Fruit fly (Drosophila melanogaster): ENCODE measurements around the gene Cpr76Bd.

The Cpr76Bd gene

DNA sequence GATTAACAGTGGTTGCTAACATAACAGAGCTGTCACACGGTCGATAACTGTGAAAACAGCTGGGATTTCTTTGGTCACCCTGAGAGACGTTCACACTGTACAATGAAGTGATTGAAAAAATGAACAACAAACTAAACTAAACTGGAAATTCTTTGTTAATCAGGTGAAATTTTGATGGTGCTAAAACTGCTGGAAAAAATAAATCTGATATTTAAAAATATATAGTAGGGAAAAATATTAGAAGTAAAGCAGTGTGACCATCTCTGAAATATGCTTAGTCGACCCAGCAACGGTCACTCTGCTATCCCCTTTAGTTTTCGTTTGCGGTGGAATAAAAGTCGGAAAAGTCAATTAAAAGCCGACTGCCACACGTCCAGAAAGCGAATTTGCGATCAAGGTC, 53.4 kb downstream of the Cpr76Bd start, which contains the start of the genes CG9231 and CG9330 (continued):
- TF ChIP-seq tna (GFP tag; IDR thresholded peaks at IDR 0.05; ENCODE audit: partially characterized antibody) (no peak), Dad (GFP tag; optimal IDR thresholded peaks at IDR 0.05) (peak; percentile 3), mld (GFP tag; IDR thresholded peaks at IDR 0.05; ENCODE audit: partially characterized antibody) (no peak), grau (tag; optimal IDR thresholded peaks at IDR 0.05) (peak; percentile 32), zen (tag; optimal IDR thresholded peaks at IDR 0.05) (peak; percentile 27), Ada2b (GFP tag; IDR thresholded peaks at IDR 0.05) (0 out of 2 replicates have a peak, but pooled peaks have one; percentile 9), Hmr (GFP tag; optimal IDR thresholded peaks at IDR 0.05) (peak; percentile 18), vvl (GFP tag; IDR thresholded peaks at IDR 0.05) (peak; percentile 50), Nf-YC (tag; optimal IDR thresholded peaks at IDR 0.05) (peak; percentile 38), unc-4 (GFP tag; IDR thresholded peaks at IDR 0.05; ENCODE audit: partially characterized antibody) (0 out of 2 replicates have a peak, but pooled peaks have one; percentile 53), CG10147 (GFP tag; optimal IDR thresholded peaks at IDR 0.05) (no peak), maf-S (GFP tag; optimal IDR thresholded peaks at IDR 0.05) (peak; percentile 3), CG6254 (GFP tag; optimal IDR thresholded peaks at IDR 0.05) (peak; percentile 12), gsb-n (tag; optimal IDR thresholded peaks at IDR 0.05) (peak; percentile 40), trem (tag; optimal IDR thresholded peaks at IDR 0.05) (peak; percentile 84), Hmx (GFP tag; optimal IDR thresholded peaks at IDR 0.05) (peak; percentile 8), CG18764 (GFP tag; optimal IDR thresholded peaks at IDR 0.05) (peak; percentile 19), CG10959 (GFP tag; IDR thresholded peaks at IDR 0.05) (no peak), sens (GFP tag) (peak; percentile 89), Lhr (GFP tag; optimal IDR thresholded peaks at IDR 0.05) (peak; percentile 69), Sry-δ (GFP tag; optimal IDR thresholded peaks at IDR 0.05) (peak; percentile 22), CG2120 (GFP tag; optimal IDR thresholded peaks at IDR 0.05) (peak; percentile 52), unpg (GFP tag; optimal IDR thresholded peaks at IDR 0.05) (peak; percentile 15), CG1602 (GFP tag; optimal IDR thresholded peaks at IDR 0.05) (peak; percentile 17), Sox102F (GFP tag; optimal IDR thresholded peaks at IDR 0.05) (peak; percentile 11), CG13123 (GFP tag; optimal IDR thresholded peaks at IDR 0.05) (no peak), CG33557 (GFP tag; optimal IDR thresholded peaks at IDR 0.05) (no peak), crp (GFP tag; optimal IDR thresholded peaks at IDR 0.05) (peak; percentile 39 to 88), CG30020 (tag; optimal IDR thresholded peaks at IDR 0.05) (peak; percentile 57), nerfin-1 (tag; optimal IDR thresholded peaks at IDR 0.05) (peak; percentile 55), Sin3A (optimal IDR thresholded peaks at IDR 0.05) (peak; percentile 80), Spps (tag; optimal IDR thresholded peaks at IDR 0.05) (no peak), mam (GFP tag; optimal IDR thresholded peaks at IDR 0.05) (peak; percentile 2), CG31441 (GFP tag; IDR thresholded peaks at IDR 0.05) (peak; percentile 24; the same call in 1 of the 2 replicates), CG4820 (GFP tag; optimal IDR thresholded peaks at IDR 0.05) (no peak), CG7745 (tag; optimal IDR thresholded peaks at IDR 0.05) (no peak), fd3F (GFP tag; optimal IDR thresholded peaks at IDR 0.05) (no peak), Lim3 (GFP tag; IDR thresholded peaks at IDR 0.05) (no peak), ems (GFP tag; optimal IDR thresholded peaks at IDR 0.05) (peak; percentile 9), tll (GFP tag; optimal IDR thresholded peaks at IDR 0.05) (peak in 1 of 2 experiments; percentile 77), gfzf (GFP tag; optimal IDR thresholded peaks at IDR 0.05) (peak; percentile 76), CG10431 (GFP tag; optimal IDR thresholded peaks at IDR 0.05) (peak; percentile 65), nau (GFP tag; optimal IDR thresholded peaks at IDR 0.05) (no peak), ci (GFP tag; IDR thresholded peaks at IDR 0.05) (no peak), CG17328 (GFP tag; IDR thresholded peaks at IDR 0.05) (peak; percentile 33; the same call in 1 of the 2 replicates), CG10274 (GFP tag; optimal IDR thresholded peaks at IDR 0.05) (no peak), Dp (GFP tag; optimal IDR thresholded peaks at IDR 0.05) (peak; percentile 39), CG17568 (GFP tag; optimal IDR thresholded peaks at IDR 0.05) (peak; percentile 8), lola (GFP tag; optimal IDR thresholded peaks at IDR 0.05) (peak in 1 of 3 experiments; percentile 19)
